Worm (Caenorhabditis elegans): ENCODE data around the gene pin-2.

pin-2 gene

ce11 chrIV:12842121-12842520 is 48.5 kb downstream of the pin-2 start:
- TF ChIP-seq ama-1 (optimal IDR thresholded peaks at IDR 0.05) (no peak), ama-1 (GFP tag; optimal IDR thresholded peaks at IDR 0.05) (no peak), T26A5.8 (tag; optimal IDR thresholded peaks at IDR 0.05) (no peak), tbx-9 (tag; optimal IDR thresholded peaks at IDR 0.05; ENCODE audit: borderline replicate concordance) (no peak), efl-1 (GFP tag; optimal IDR thresholded peaks at IDR 0.05) (no peak), nhr-179 (tag; optimal IDR thresholded peaks at IDR 0.05) (no peak), nhr-80 (tag; optimal IDR thresholded peaks at IDR 0.05) (peak; percentile 93), D2030.7 (GFP tag; IDR thresholded peaks at IDR 0.05) (no peak), hlh-26 (GFP tag; conservative IDR thresholded peaks at IDR 0.05) (no peak), cebp-1 (GFP tag; IDR thresholded peaks at IDR 0.05) (no peak), cebp-1 (tag; optimal IDR thresholded peaks at IDR 0.05) (peak; percentile 22), Y56A3A.18 (GFP tag; IDR thresholded peaks at IDR 0.05) (no peak), F49E8.2 (tag; optimal IDR thresholded peaks at IDR 0.05; ENCODE audit: insufficient read depth) (no peak), unc-130 (GFP tag; optimal IDR thresholded peaks at IDR 0.05) (no peak), lsy-27 (tag; optimal IDR thresholded peaks at IDR 0.05; ENCODE audit: borderline replicate concordance, insufficient read depth) (no peak), F52B5.7 (tag; optimal IDR thresholded peaks at IDR 0.05) (no peak), atf-7 (tag; optimal IDR thresholded peaks at IDR 0.05) (peak; percentile 54), ceh-79 (tag; optimal IDR thresholded peaks at IDR 0.05) (no peak), zfh-2 (GFP tag; conservative IDR thresholded peaks at IDR 0.05) (no peak), lin-40 (tag; optimal IDR thresholded peaks at IDR 0.05) (peak; percentile 26), lir-1 (GFP tag; conservative IDR thresholded peaks at IDR 0.05) (no peak), B0019.2 (GFP tag; conservative IDR thresholded peaks at IDR 0.05) (no peak), pha-4 (tag; optimal IDR thresholded peaks at IDR 0.05) (peak; percentile 44), repo-1 (tag; optimal IDR thresholded peaks at IDR 0.05) (no peak), F39B2.1 (GFP tag; IDR thresholded peaks at IDR 0.05) (no peak), Y53G8AR.9 (GFP tag; conservative IDR thresholded peaks at IDR 0.05) (no peak), nhr-90 (tag; optimal IDR thresholded peaks at IDR 0.05) (no peak), die-1 (tag; optimal IDR thresholded peaks at IDR 0.05) (no peak), ets-4 (GFP tag; optimal IDR thresholded peaks at IDR 0.05) (no peak), lin-26 (GFP tag; IDR thresholded peaks at IDR 0.05) (no peak), nfyb-1 (GFP tag; IDR thresholded peaks at IDR 0.05) (no peak), C06A6.2 (GFP tag; conservative IDR thresholded peaks at IDR 0.05) (no peak), let-607 (tag; optimal IDR thresholded peaks at IDR 0.05) (peak; percentile 31 to 79), bed-1 (GFP tag; IDR thresholded peaks at IDR 0.05) (no peak), T07F8.4 (tag; optimal IDR thresholded peaks at IDR 0.05) (no peak), mes-4 (tag; optimal IDR thresholded peaks at IDR 0.05) (no peak), snpc-3.4 (tag; optimal IDR thresholded peaks at IDR 0.05) (no peak), fkh-3 (tag; optimal IDR thresholded peaks at IDR 0.05) (no peak), F33H1.4 (GFP tag; IDR thresholded peaks at IDR 0.05) (no peak), K12H6.12 (tag; optimal IDR thresholded peaks at IDR 0.05) (no peak), mxl-1 (tag; optimal IDR thresholded peaks at IDR 0.05) (no peak), ceh-40 (GFP tag; IDR thresholded peaks at IDR 0.05) (no peak), let-526 (GFP tag; IDR thresholded peaks at IDR 0.05) (no peak), lin-54 (GFP tag; optimal IDR thresholded peaks at IDR 0.05) (no peak), dpl-1 (GFP tag; optimal IDR thresholded peaks at IDR 0.05) (no peak), F23B12.7 (tag; optimal IDR thresholded peaks at IDR 0.05; ENCODE audit: insufficient read depth) (no peak), B0035.1 (tag; optimal IDR thresholded peaks at IDR 0.05) (no peak), ZK185.1 (tag; optimal IDR thresholded peaks at IDR 0.05; ENCODE audit: poor library complexity, severe bottlenecking) (peak; percentile 23), F10E7.11 (tag; optimal IDR thresholded peaks at IDR 0.05) (no peak), ztf-18 (tag; optimal IDR thresholded peaks at IDR 0.05) (no peak)
